Worm (Caenorhabditis elegans) whole organism, late embryonic: ENCODE results near the gene F58F9.3.

Experiments used
- F13H6.1 ChIP-seq: sonication (generic microtip); optimal IDR thresholded peaks from 2 replicates; lab custom pipeline; 2016; ENCODE audit warnings: missing genetic modification characterization, missing compliant biosample characterization
- nfya-1 ChIP-seq: sonication (generic microtip); optimal IDR thresholded peaks from 2 replicates; lab custom pipeline; 2017; ENCODE audit warnings: missing genetic modification characterization, mild to moderate bottlenecking, missing compliant biosample characterization, antibody characterized with exemption, moderate library complexity
- nhr-11 ChIP-seq: fragments of 150-350 bp; optimal IDR thresholded peaks from 2 replicates; lab custom pipeline; 2014; ENCODE audit warnings: missing biosample characterization, missing genetic modification characterization
- pag-3 ChIP-seq: sonication (generic microtip); optimal IDR thresholded peaks from 2 replicates; lab custom pipeline; 2016; ENCODE audit warnings: missing compliant biosample characterization, missing genetic modification characterization, borderline replicate concordance
- pqm-1 ChIP-seq: sonication (generic microtip); optimal IDR thresholded peaks from 2 replicates; lab custom pipeline; 2016; ENCODE audit warnings: missing genetic modification characterization, missing compliant biosample characterization
- sox-4 ChIP-seq: sonication (generic microtip); optimal IDR thresholded peaks from 2 replicates; lab custom pipeline; 2017; ENCODE audit warnings: mild to moderate bottlenecking, missing genetic modification characterization, inconsistent platforms, missing compliant biosample characterization

ce11 chrIV:6254635-6255034, 21.6 kb downstream of the F58F9.3 start, which contains the start of gene T13A10.64:
- TF ChIP-seq nfya-1 (no peak), F13H6.1 (tag; lab: Kevin White, UChicago) (no peak), sox-4 (tag; lab: Kevin White, UChicago) (no peak), pag-3 (tag; lab: Kevin White, UChicago) (no peak), pqm-1 (tag; lab: Kevin White, UChicago) (no peak), nhr-11 (no peak)
